Worm (Caenorhabditis elegans) whole organism, L2 larva: ENCODE data around the gene F13D11.3.

Experiments used
- C34F6.9 ChIP-seq: fragments of 150-350 bp; optimal IDR thresholded peaks from 2 replicates; lab custom pipeline; 2014; ENCODE audit warnings: missing biosample characterization, missing genetic modification characterization
- F13H6.1 ChIP-seq: sonication (generic microtip); optimal IDR thresholded peaks from 2 replicates; lab custom pipeline; 2016; ENCODE audit warnings: missing genetic modification characterization, missing compliant biosample characterization
- R02D3.7 ChIP-seq: fragments of 150-350 bp; optimal IDR thresholded peaks from 2 replicates; lab custom pipeline; 2014; ENCODE audit warnings: missing biosample characterization, missing genetic modification characterization
- Y55F3AM.14 ChIP-seq: fragments of 200-800 bp; sonication (Bioruptor generic); optimal IDR thresholded peaks from 2 replicates; lab custom pipeline; 2018; ENCODE audit warnings: mild to moderate bottlenecking, missing genetic modification characterization, missing compliant biosample characterization
- ZK546.5 ChIP-seq: sonication (generic microtip); optimal IDR thresholded peaks from 2 replicates; lab custom pipeline; 2017; ENCODE audit warnings: missing biosample characterization, missing genetic modification characterization
- alr-1 ChIP-seq: fragments of 150-350 bp; optimal IDR thresholded peaks from 2 replicates; lab custom pipeline; 2014; ENCODE audit warnings: missing biosample characterization, missing genetic modification characterization
- aly-2 ChIP-seq: fragments of 150-350 bp; optimal IDR thresholded peaks from 2 replicates; lab custom pipeline; 2014; ENCODE audit warnings: missing biosample characterization, missing genetic modification characterization
- ama-1 ChIP-seq: fragments of 150-350 bp; optimal IDR thresholded peaks from 2 replicates; lab custom pipeline; 2018; ENCODE audit warnings: inconsistent platforms
- blmp-1 ChIP-seq: sonication (generic microtip); optimal IDR thresholded peaks from 2 replicates; lab custom pipeline; 2017; ENCODE audit warnings: missing genetic modification characterization, mild to moderate bottlenecking, missing compliant biosample characterization, antibody characterized with exemption, moderate library complexity; ENCODE audit not compliant: insufficient read depth
- ceh-16 ChIP-seq: fragments of 150-350 bp; optimal IDR thresholded peaks from 2 replicates; lab custom pipeline; 2014; ENCODE audit warnings: missing biosample characterization, missing genetic modification characterization
- ceh-82 ChIP-seq: fragments of 150-350 bp; optimal IDR thresholded peaks from 2 replicates; lab custom pipeline; 2014; ENCODE audit warnings: missing biosample characterization, missing genetic modification characterization
- crh-2 ChIP-seq: sonication (generic microtip); optimal IDR thresholded peaks from 2 replicates; lab custom pipeline; 2017; ENCODE audit warnings: missing biosample characterization, missing genetic modification characterization
- dmd-4 ChIP-seq: sonication (generic microtip); optimal IDR thresholded peaks from 2 replicates; lab custom pipeline; 2017; ENCODE audit warnings: missing biosample characterization, missing genetic modification characterization
- egl-27 ChIP-seq: sonication (generic microtip); optimal IDR thresholded peaks from 3 replicates; lab custom pipeline; 2017; ENCODE audit warnings: missing biosample characterization, missing genetic modification reagents, missing genetic modification characterization
- elt-1 ChIP-seq: fragments of 150-350 bp; optimal IDR thresholded peaks from 2 replicates; lab custom pipeline; 2014; ENCODE audit warnings: missing biosample characterization, missing genetic modification characterization
- elt-3 ChIP-seq: sonication (generic microtip); optimal IDR thresholded peaks from 2 replicates; lab custom pipeline; 2017; ENCODE audit warnings: missing biosample characterization, missing genetic modification characterization
- fos-1 ChIP-seq: fragments of 150-350 bp; optimal IDR thresholded peaks from 2 replicates; lab custom pipeline; 2014; ENCODE audit warnings: missing biosample characterization, missing genetic modification characterization
- gmeb-1 ChIP-seq: fragments of 150-350 bp; optimal IDR thresholded peaks from 2 replicates; lab custom pipeline; 2014; ENCODE audit warnings: missing biosample characterization, missing genetic modification characterization
- lin-11 ChIP-seq: fragments of 150-350 bp; sonication (generic microtip); optimal IDR thresholded peaks from 2 replicates; lab custom pipeline; 2014; ENCODE audit warnings: missing biosample characterization, missing genetic modification characterization, inconsistent platforms, mixed read lengths
- lin-13 ChIP-seq: fragments of 150-350 bp; optimal IDR thresholded peaks from 2 replicates; lab custom pipeline; 2014; ENCODE audit warnings: missing biosample characterization, missing genetic modification reagents, missing genetic modification characterization
- lin-39 ChIP-seq: fragments of 150-350 bp; optimal IDR thresholded peaks from 2 replicates; lab custom pipeline; 2014; ENCODE audit warnings: missing biosample characterization, missing genetic modification reagents, missing genetic modification characterization
- lsy-2 ChIP-seq, 2 experiments: fragments of 150-350 bp in 1 of 2; sonication (generic microtip) in 1 of 2; optimal IDR thresholded peaks; 2 replicates each; lab custom pipeline; 2014 to 2017; ENCODE audit warnings: missing biosample characterization in 2 of 2, missing genetic modification characterization in 2 of 2
- mab-5 ChIP-seq: fragments of 150-350 bp; optimal IDR thresholded peaks from 2 replicates; lab custom pipeline; 2014; ENCODE audit warnings: missing biosample characterization, missing genetic modification characterization
- mbf-1 ChIP-seq: sonication (generic microtip); optimal IDR thresholded peaks from 2 replicates; lab custom pipeline; 2017; ENCODE audit warnings: missing biosample characterization, missing genetic modification characterization
- mdl-1 ChIP-seq, 2 experiments: fragments of 150-350 bp in 1 of 2; sonication (generic microtip) in 1 of 2; optimal IDR thresholded peaks; 2 replicates each; lab custom pipeline; 2017; ENCODE audit warnings: missing biosample characterization in 2 of 2, missing genetic modification characterization in 2 of 2
- nhr-10 ChIP-seq: sonication (generic microtip); optimal IDR thresholded peaks from 2 replicates; lab custom pipeline; 2017; ENCODE audit warnings: missing biosample characterization, missing genetic modification characterization
- nhr-11 ChIP-seq: fragments of 150-350 bp; optimal IDR thresholded peaks from 2 replicates; lab custom pipeline; 2014; ENCODE audit warnings: missing biosample characterization, missing genetic modification characterization
- nhr-12 ChIP-seq: fragments of 150-350 bp; optimal IDR thresholded peaks from 2 replicates; lab custom pipeline; 2014; ENCODE audit warnings: missing biosample characterization, missing genetic modification characterization
- nhr-129 ChIP-seq: fragments of 150-350 bp; optimal IDR thresholded peaks from 2 replicates; lab custom pipeline; 2014; ENCODE audit warnings: missing biosample characterization, missing genetic modification characterization
- nhr-21 ChIP-seq: fragments of 150-350 bp; optimal IDR thresholded peaks from 2 replicates; lab custom pipeline; 2014; ENCODE audit warnings: missing biosample characterization, missing genetic modification characterization
- nhr-23 ChIP-seq: fragments of 150-350 bp; optimal IDR thresholded peaks from 2 replicates; lab custom pipeline; 2014; ENCODE audit warnings: missing biosample characterization, missing genetic modification reagents, missing genetic modification characterization
- nhr-237 ChIP-seq: fragments of 150-350 bp; optimal IDR thresholded peaks from 2 replicates; lab custom pipeline; 2014; ENCODE audit warnings: missing biosample characterization, missing genetic modification characterization
- nhr-25 ChIP-seq: fragments of 150-350 bp; sonication (generic microtip); optimal IDR thresholded peaks from 3 replicates; lab custom pipeline; 2014; ENCODE audit warnings: missing biosample characterization, missing genetic modification characterization
- nhr-6 ChIP-seq: fragments of 150-350 bp; optimal IDR thresholded peaks from 2 replicates; lab custom pipeline; 2014; ENCODE audit warnings: missing biosample characterization, missing genetic modification characterization
- nhr-77 ChIP-seq: fragments of 150-350 bp; optimal IDR thresholded peaks from 2 replicates; lab custom pipeline; 2014; ENCODE audit warnings: missing biosample characterization, missing genetic modification characterization
- peb-1 ChIP-seq: fragments of 150-350 bp; optimal IDR thresholded peaks from 2 replicates; lab custom pipeline; 2014; ENCODE audit warnings: missing biosample characterization, missing genetic modification characterization
- sem-4 ChIP-seq: fragments of 150-350 bp; optimal IDR thresholded peaks from 2 replicates; lab custom pipeline; 2014; ENCODE audit warnings: missing biosample characterization, missing genetic modification reagents, missing genetic modification characterization
- skn-1 ChIP-seq: sonication (generic microtip); optimal IDR thresholded peaks from 2 replicates; lab custom pipeline; 2017; ENCODE audit warnings: missing biosample characterization, missing genetic modification characterization
- sma-3 ChIP-seq: sonication (generic microtip); optimal IDR thresholded peaks from 2 replicates; lab custom pipeline; 2016; ENCODE audit warnings: missing genetic modification reagents, missing genetic modification characterization, missing compliant biosample characterization
- sma-9 ChIP-seq, 2 experiments: fragments of 150-350 bp in 1 of 2; sonication (generic microtip) in 1 of 2; optimal IDR thresholded peaks; 2 replicates each; lab custom pipeline; 2014 to 2016; ENCODE audit warnings: missing genetic modification characterization in 2 of 2, mild to moderate bottlenecking in 1 of 2, missing biosample characterization in 1 of 2, missing compliant biosample characterization in 1 of 2, missing genetic modification reagents in 1 of 2, moderate library complexity in 1 of 2
- snpc-4 ChIP-seq: fragments of 150-350 bp; optimal IDR thresholded peaks from 2 replicates; lab custom pipeline; 2014; ENCODE audit warnings: missing biosample characterization, missing genetic modification characterization
- unc-39 ChIP-seq: fragments of 150-350 bp; optimal IDR thresholded peaks from 2 replicates; lab custom pipeline; 2014; ENCODE audit warnings: missing biosample characterization, missing genetic modification characterization
- unc-55 ChIP-seq: fragments of 150-350 bp; sonication (generic microtip); optimal IDR thresholded peaks from 3 replicates; lab custom pipeline; 2014; ENCODE audit warnings: missing biosample characterization, missing genetic modification reagents, missing genetic modification characterization
- unc-62 ChIP-seq: fragments of 150-350 bp; optimal IDR thresholded peaks from 2 replicates; lab custom pipeline; 2014; ENCODE audit warnings: missing biosample characterization, missing genetic modification reagents, missing genetic modification characterization
- zag-1 ChIP-seq: fragments of 150-350 bp; optimal IDR thresholded peaks from 2 replicates; lab custom pipeline; 2014; ENCODE audit warnings: missing biosample characterization, missing genetic modification characterization
- ztf-1 ChIP-seq: fragments of 200-800 bp; sonication (Bioruptor generic); conservative IDR thresholded peaks from 2 replicates; pipeline ENCODE4 v1.3.6; 2022; ENCODE audit warnings: missing genetic modification characterization, missing compliant biosample characterization
- ztf-11 ChIP-seq: sonication (generic microtip); optimal IDR thresholded peaks from 2 replicates; lab custom pipeline; 2017; ENCODE audit warnings: missing biosample characterization, missing genetic modification characterization
- ztf-4 ChIP-seq: fragments of 150-350 bp; optimal IDR thresholded peaks from 2 replicates; lab custom pipeline; 2014; ENCODE audit warnings: missing biosample characterization, missing genetic modification characterization

F13D11.3 gene

DNA sequence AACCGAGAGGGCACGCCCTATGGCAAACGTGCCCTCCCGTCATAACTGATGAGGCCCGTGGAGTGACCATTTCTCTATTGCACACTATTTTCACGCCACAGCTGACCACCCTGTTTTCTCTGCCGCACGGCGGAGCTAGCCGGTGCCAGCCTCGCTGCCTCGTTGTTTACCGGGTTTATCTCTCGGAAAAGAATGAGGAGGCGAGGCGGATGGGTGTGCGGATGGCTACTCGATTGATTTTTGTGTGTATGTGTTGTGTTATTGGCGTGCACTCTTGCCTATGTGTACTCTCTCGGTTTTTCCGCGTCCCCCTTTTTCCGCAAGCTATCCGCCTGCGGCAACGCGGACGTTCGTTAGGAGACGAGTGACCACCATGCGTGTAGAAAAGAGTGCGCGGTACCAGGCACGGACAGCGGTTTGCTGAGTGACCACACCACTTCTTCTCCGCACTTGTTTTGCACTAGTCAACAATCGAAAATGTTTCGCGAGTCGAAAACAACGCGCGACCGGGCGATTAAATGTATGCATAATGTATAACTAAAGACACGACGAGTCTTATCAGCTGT is 6.4 kb upstream of the F13D11.3 start:
- no peak for TF ChIP-seq nhr-10 (tag; lab: Kevin White, UChicago)
- no peak for TF ChIP-seq elt-1 (tag; lab: Kevin White, UChicago)
- no peak for TF ChIP-seq ceh-16 (tag; lab: Kevin White, UChicago)
- TF ChIP-seq nhr-11 = no peak
- no peak for TF ChIP-seq ztf-4 (tag; lab: Kevin White, UChicago)
- TF ChIP-seq nhr-77 (tag; lab: Kevin White, UChicago) = no peak
- peak; percentile 98 for TF ChIP-seq Y55F3AM.14
- TF ChIP-seq nhr-21 = peak; percentile 83
- peak; percentile 46 for TF ChIP-seq nhr-129 (tag; lab: Kevin White, UChicago)
- TF ChIP-seq F13H6.1 (tag; lab: Kevin White, UChicago) = peak; percentile 100
- TF ChIP-seq C34F6.9 = peak; percentile 51
- TF ChIP-seq crh-2 (tag; lab: Kevin White, UChicago) = peak; percentile 68
- peak; percentile 41 for TF ChIP-seq unc-55
- TF ChIP-seq sma-9 (GFP tag; optimal IDR thresholded peaks at IDR 0.05; lab: Kevin White, UChicago) = peak; percentile 87
- no peak for TF ChIP-seq sma-9 (tag; optimal IDR thresholded peaks at IDR 0.05; lab: Kevin White, UChicago)
- TF ChIP-seq lsy-2 (tag; optimal IDR thresholded peaks at IDR 0.05; lab: Kevin White, UChicago) = peak in 1 of 2 experiments; percentile 76
- TF ChIP-seq ama-1 (lab: Kevin White, UChicago) = no peak
- no peak for TF ChIP-seq nhr-6 (tag; lab: Kevin White, UChicago)
- peak; percentile 91 for TF ChIP-seq sem-4 (tag; lab: Kevin White, UChicago)
- no peak for TF ChIP-seq blmp-1 (tag; lab: Kevin White, UChicago)
- no peak for TF ChIP-seq unc-39 (tag; lab: Kevin White, UChicago)
- peak; percentile 58 for TF ChIP-seq sma-3 (GFP tag; lab: Kevin White, UChicago)
- TF ChIP-seq mab-5 (tag; lab: Kevin White, UChicago) = no peak
- no peak for TF ChIP-seq mbf-1 (tag; lab: Kevin White, UChicago)
- TF ChIP-seq unc-62 = peak; percentile 20
- TF ChIP-seq nhr-23 (tag; lab: Kevin White, UChicago) = no peak
- no peak for TF ChIP-seq alr-1
- TF ChIP-seq lin-13 (GFP tag; lab: Kevin White, UChicago) = peak; percentile 3
- peak; percentile 66 for TF ChIP-seq lin-39 (tag; lab: Kevin White, UChicago)
- peak; percentile 76 for TF ChIP-seq egl-27 (tag; lab: Kevin White, UChicago)
- TF ChIP-seq ZK546.5 (tag; lab: Kevin White, UChicago) = no peak
- no peak for TF ChIP-seq aly-2 (tag; lab: Kevin White, UChicago)
- TF ChIP-seq gmeb-1 (tag; lab: Kevin White, UChicago) = no peak
- no peak for TF ChIP-seq ztf-11
- TF ChIP-seq snpc-4 (tag; lab: Kevin White, UChicago) = no peak
- TF ChIP-seq nhr-237 (tag; lab: Kevin White, UChicago) = no peak
- no peak for TF ChIP-seq ztf-1
- no peak for TF ChIP-seq nhr-12
- TF ChIP-seq ceh-82 (tag; lab: Kevin White, UChicago) = no peak
- TF ChIP-seq fos-1 = peak; percentile 49
- TF ChIP-seq skn-1 = no peak
- peak; percentile 47 for TF ChIP-seq lin-11 (tag; lab: Kevin White, UChicago)
- no peak for TF ChIP-seq nhr-25 (tag; lab: Kevin White, UChicago)
- TF ChIP-seq zag-1 (tag; lab: Kevin White, UChicago) = peak; percentile 63
- peak; percentile 68 to 81 for TF ChIP-seq mdl-1 (tag; optimal IDR thresholded peaks at IDR 0.05; lab: Kevin White, UChicago)
- no peak for TF ChIP-seq R02D3.7 (tag; lab: Kevin White, UChicago)
- no peak for TF ChIP-seq dmd-4 (tag; lab: Kevin White, UChicago)
- peak; percentile 94 for TF ChIP-seq peb-1
- no peak for TF ChIP-seq elt-3 (tag; lab: Kevin White, UChicago)
